Worm (Caenorhabditis elegans) whole organism, young adult: Measurements from ENCODE around the gene nhr-260.

Source experiments
- attf-6 ChIP-seq: fragments of 200-800 bp; sonication (Bioruptor generic); IDR thresholded peaks from 2 replicates; pipeline ENCODE4 v1.3.6; 2022; ENCODE audit warnings: missing genetic modification reagents, missing genetic modification characterization, missing compliant biosample characterization
- hlh-12 ChIP-seq: sonication (generic microtip); optimal IDR thresholded peaks from 2 replicates; lab custom pipeline; 2016; ENCODE audit warnings: missing genetic modification characterization, missing compliant biosample characterization
- madf-6 ChIP-seq: fragments of 200-800 bp; sonication (Bioruptor generic); IDR thresholded peaks from 2 replicates; pipeline ENCODE4 v1.3.6; 2022; ENCODE audit warnings: missing genetic modification reagents, missing genetic modification characterization, missing compliant biosample characterization

DNA sequence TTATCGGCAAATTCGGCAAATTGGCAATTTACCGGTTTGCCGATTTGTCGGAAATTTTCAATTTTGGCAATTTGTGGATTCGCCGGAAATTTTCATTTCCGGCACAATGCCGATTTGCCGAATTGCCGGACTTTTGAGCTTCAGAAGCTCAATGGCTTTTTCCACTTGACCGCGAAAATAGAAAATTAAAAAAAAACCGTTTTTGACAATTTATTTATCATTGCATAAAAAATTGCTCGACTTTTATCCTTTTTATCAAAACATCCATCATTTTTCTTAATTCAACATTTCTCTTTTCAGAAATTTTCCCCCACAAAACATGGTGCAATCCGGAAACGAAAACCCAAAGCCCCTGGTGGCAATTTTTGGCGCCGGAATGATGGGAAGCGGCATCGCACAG is 51.4 kb downstream of the nhr-260 start, which contains the start of gene hacd-1:
- no peak for TF ChIP-seq madf-6 (GFP tag; lab: Robert Waterston, UW)
- TF ChIP-seq attf-6 (GFP tag; lab: Robert Waterston, UW): no peak
- TF ChIP-seq hlh-12 (tag; lab: Kevin White, UChicago): no peak
